Fruit fly (Drosophila melanogaster) Kc167 (cell line): ENCODE measurements around the gene CG15891.

ENCODE experiments used
- Myc ChIP-seq: fragments of >200 bp; optimal IDR thresholded peaks from 2 replicates; lab custom pipeline; 2017; ENCODE audit warnings: missing external identifiers
- h ChIP-seq: fragments of >200 bp; optimal IDR thresholded peaks from 3 replicates; lab custom pipeline; 2018; ENCODE audit warnings: missing external identifiers
- insv ChIP-seq: fragments of >200 bp; optimal IDR thresholded peaks from 3 replicates; lab custom pipeline; 2018; ENCODE audit warnings: missing external identifiers
- psq ChIP-seq: fragments of >200 bp; optimal IDR thresholded peaks from 2 replicates; lab custom pipeline; 2017; ENCODE audit warnings: missing external identifiers

DNA sequence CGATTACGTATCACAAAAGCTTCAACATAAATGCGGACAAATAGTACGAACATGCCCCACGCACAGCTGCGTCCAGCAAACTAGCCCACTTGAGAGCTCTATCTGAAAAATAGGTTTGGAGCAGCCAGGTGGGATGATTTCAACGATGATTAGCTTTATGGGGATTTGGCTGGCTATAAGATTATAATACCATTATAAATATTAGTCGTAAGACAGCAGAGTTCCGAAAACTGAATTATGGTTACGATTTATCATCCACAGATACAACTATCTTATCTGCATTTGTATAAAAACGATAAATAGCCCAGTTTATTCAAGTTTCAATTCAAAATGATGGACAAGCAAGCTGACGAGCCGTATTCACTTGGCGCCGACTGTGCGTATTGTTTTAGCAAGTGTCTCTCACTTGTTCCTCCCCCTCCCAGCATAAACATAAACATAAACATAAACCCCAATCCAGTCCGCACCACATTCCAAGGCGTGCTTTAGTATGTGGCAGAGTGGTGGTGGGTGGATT, 31.5 kb downstream of the CG15891 start:
- TF ChIP-seq insv (lab: Kevin White, UChicago) (no peak), Myc (no peak), h (lab: Kevin White, UChicago) (no peak), psq (no peak)
